Fruit fly (Drosophila melanogaster) whole organism, wandering third instar larva: ENCODE data around the gene sip1.
A peak's percentile ranks its signal among the peaks of the same experiment; 100 is the strongest.

ENCODE experiments used
- Abd-B ChIP-seq: fragments of >200 bp; optimal IDR thresholded peaks from 2 replicates; lab custom pipeline; 2017; ENCODE audit warnings: missing biosample characterization, missing genetic modification characterization
- CG9705 ChIP-seq: fragments of 200-800 bp; sonication (Bioruptor generic); optimal IDR thresholded peaks from 2 replicates; lab custom pipeline; 2018; ENCODE audit warnings: missing biosample characterization, mild to moderate bottlenecking, missing genetic modification characterization
- CrebA ChIP-seq: fragments of 200-800 bp; sonication (Bioruptor generic); optimal IDR thresholded peaks from 2 replicates; lab custom pipeline; 2016; ENCODE audit warnings: missing biosample characterization, mild to moderate bottlenecking, missing genetic modification characterization, borderline replicate concordance
- Dfd ChIP-seq: fragments of >200 bp; optimal IDR thresholded peaks from 2 replicates; lab custom pipeline; 2017; ENCODE audit warnings: missing biosample characterization, missing genetic modification characterization
- Dif ChIP-seq: fragments of 200-275, 200-300 bp; sonication (Bioruptor generic); optimal IDR thresholded peaks from 2 replicates; lab custom pipeline; 2018; ENCODE audit warnings: missing biosample characterization, missing genetic modification characterization; ENCODE audit not compliant: partially characterized antibody
- Hnf4 ChIP-seq: fragments of 200-800 bp; sonication (Bioruptor generic); optimal IDR thresholded peaks from 2 replicates; lab custom pipeline; 2016; ENCODE audit warnings: missing biosample characterization, mild to moderate bottlenecking, missing genetic modification characterization
- Hr83 ChIP-seq: fragments of 200-300 bp; sonication (Bioruptor generic); optimal IDR thresholded peaks from 2 replicates; lab custom pipeline; 2016; ENCODE audit warnings: missing biosample characterization, mild to moderate bottlenecking, missing genetic modification characterization, moderate library complexity; ENCODE audit not compliant: poor library complexity, severe bottlenecking
- Mio ChIP-seq: sonication (Bioruptor generic); optimal IDR thresholded peaks from 2 replicates; lab custom pipeline; 2016; ENCODE audit warnings: missing biosample characterization, missing genetic modification characterization
- Myc ChIP-seq: fragments of >200 bp; optimal IDR thresholded peaks from 2 replicates; lab custom pipeline; 2017
- N ChIP-seq: fragments of >200 bp; optimal IDR thresholded peaks from 2 replicates; lab custom pipeline; 2018; ENCODE audit warnings: missing biosample characterization, missing external identifiers, missing genetic modification characterization
- OdsH ChIP-seq: fragments of 200-800 bp; sonication (Bioruptor generic); optimal IDR thresholded peaks from 2 replicates; lab custom pipeline; 2016; ENCODE audit warnings: missing biosample characterization, mild to moderate bottlenecking, missing genetic modification characterization
- Rel ChIP-seq, 2 experiments: fragments of 200-800 bp; sonication (Bioruptor generic) in 1 of 2; optimal IDR thresholded peaks; 2 replicates in 1 of 2; 3 replicates in 1 of 2; lab custom pipeline; 2016 to 2019; ENCODE audit warnings: mild to moderate bottlenecking in 2 of 2, missing biosample characterization in 2 of 2, missing genetic modification characterization in 2 of 2, moderate library complexity in 1 of 2
- Sp1 ChIP-seq: fragments of 200-800 bp; sonication (Bioruptor generic); optimal IDR thresholded peaks from 3 replicates; lab custom pipeline; 2019; ENCODE audit warnings: missing biosample characterization, mild to moderate bottlenecking, missing genetic modification characterization, moderate library complexity
- Vsx2 ChIP-seq: fragments of 200-300, 225-300 bp; sonication (Bioruptor generic); optimal IDR thresholded peaks from 2 replicates; lab custom pipeline; 2018; ENCODE audit warnings: missing biosample characterization, missing genetic modification characterization; ENCODE audit not compliant: partially characterized antibody
- br ChIP-seq: fragments of 200-800 bp; sonication (Bioruptor generic); optimal IDR thresholded peaks from 2 replicates; lab custom pipeline; 2016; ENCODE audit warnings: missing biosample characterization, missing genetic modification characterization
- brk ChIP-seq: fragments of 200-800 bp; sonication (Bioruptor generic); optimal IDR thresholded peaks from 2 replicates; lab custom pipeline; 2016; ENCODE audit warnings: missing biosample characterization, mild to moderate bottlenecking, missing genetic modification characterization
- dl ChIP-seq, 2 experiments: fragments of 175-275, 200-275 bp in 1 of 2; fragments of 200-275 bp in 1 of 2; sonication (Bioruptor generic); optimal IDR thresholded peaks; lab custom pipeline; 2018; ENCODE audit warnings: mild to moderate bottlenecking in 2 of 2, missing biosample characterization in 2 of 2, missing genetic modification characterization in 2 of 2, moderate library complexity in 2 of 2; ENCODE audit not compliant: partially characterized antibody in 2 of 2, insufficient read depth in 1 of 2
- dmrt93B ChIP-seq: fragments of 200-800 bp; sonication (Bioruptor generic); optimal IDR thresholded peaks from 2 replicates; lab custom pipeline; 2018; ENCODE audit warnings: missing biosample characterization, mild to moderate bottlenecking, missing genetic modification characterization
- ey ChIP-seq: fragments of 200-800 bp; sonication (Bioruptor generic); optimal IDR thresholded peaks from 2 replicates; lab custom pipeline; 2016; ENCODE audit warnings: missing biosample characterization, missing genetic modification characterization
- foxo ChIP-seq, 2 experiments: fragments of 200-800 bp; sonication (Bioruptor generic); optimal IDR thresholded peaks; 2 replicates in 1 of 2; 3 replicates in 1 of 2; lab custom pipeline; 2016 to 2017; ENCODE audit warnings: missing biosample characterization in 2 of 2, missing genetic modification characterization in 2 of 2
- fru ChIP-seq: fragments of 200-800 bp; sonication (Bioruptor generic); optimal IDR thresholded peaks from 3 replicates; lab custom pipeline; 2016; ENCODE audit warnings: missing biosample characterization, mild to moderate bottlenecking, missing genetic modification characterization
- jim ChIP-seq: fragments of 175-275, 200-325 bp; sonication (Bioruptor generic); optimal IDR thresholded peaks from 2 replicates; lab custom pipeline; 2016; ENCODE audit warnings: missing biosample characterization, mild to moderate bottlenecking, missing genetic modification characterization
- lola ChIP-seq: fragments of >200 bp; optimal IDR thresholded peaks from 2 replicates; lab custom pipeline; 2017; ENCODE audit warnings: missing biosample characterization, missing genetic modification characterization
- pan ChIP-seq: fragments of >200 bp; optimal IDR thresholded peaks from 2 replicates; lab custom pipeline; 2017
- psq ChIP-seq: fragments of 200-800 bp; sonication (Bioruptor generic); optimal IDR thresholded peaks from 3 replicates; lab custom pipeline; 2017; ENCODE audit warnings: missing biosample characterization, mild to moderate bottlenecking, missing genetic modification characterization, moderate library complexity
- rgr ChIP-seq: fragments of 200-800 bp; sonication (Bioruptor generic); optimal IDR thresholded peaks from 3 replicates; lab custom pipeline; 2016; ENCODE audit warnings: missing biosample characterization, mild to moderate bottlenecking, missing genetic modification characterization
- sage ChIP-seq: fragments of 200-800 bp; sonication (Bioruptor generic); optimal IDR thresholded peaks from 2 replicates; lab custom pipeline; 2016; ENCODE audit warnings: missing biosample characterization, mild to moderate bottlenecking, missing genetic modification characterization
- tai ChIP-seq: sonication (Bioruptor generic); optimal IDR thresholded peaks from 2 replicates; lab custom pipeline; 2016; ENCODE audit warnings: missing biosample characterization, missing genetic modification characterization
- usp ChIP-seq: fragments of >200 bp; optimal IDR thresholded peaks from 2 replicates; lab custom pipeline; 2017; ENCODE audit warnings: missing biosample characterization, missing genetic modification characterization
- woc ChIP-seq: sonication (Bioruptor generic); optimal IDR thresholded peaks from 2 replicates; lab custom pipeline; 2016; ENCODE audit warnings: missing biosample characterization, mild to moderate bottlenecking, missing genetic modification characterization

The sip1 gene

dm6 chr2L:5720407-5721228 is at the start of gene sip1, which contains the start of gene CG11149:
Gene sip1 (plus strand): TSS chr2L:5721051.
Gene CG11149 (minus strand): TSS chr2L:5720899.
- no peak for TF ChIP-seq ey (GFP tag; lab: Kevin White, UChicago)
- peak; percentile 15 for TF ChIP-seq Myc (lab: Kevin White, UChicago)
- no peak for TF ChIP-seq brk (GFP tag; lab: Kevin White, UChicago)
- peak; percentile 18 for TF ChIP-seq br (GFP tag; lab: Kevin White, UChicago)
- no peak for TF ChIP-seq Rel (GFP tag; optimal IDR thresholded peaks at IDR 0.05; lab: Kevin White, UChicago)
- TF ChIP-seq Rel (tag; optimal IDR thresholded peaks at IDR 0.05; lab: Kevin White, UChicago), result peak; percentile 14

dm6 chr2L:5678282-5678681 is 42.6 kb upstream of the sip1 start, which contains the start of gene CG12511:
Gene CG12511 (plus strand): TSS chr2L:5678582.
- TF ChIP-seq foxo (GFP tag; optimal IDR thresholded peaks at IDR 0.05; lab: Kevin White, UChicago), result no peak
- no peak for TF ChIP-seq Sp1 (GFP tag; lab: Kevin White, UChicago)
- TF ChIP-seq tai (GFP tag; lab: Kevin White, UChicago), result no peak
- no peak for TF ChIP-seq Myc (lab: Kevin White, UChicago)
- TF ChIP-seq, all 38 proteins: peak for 0

- TF ChIP-seq jim (no peak), CG9705 (GFP tag; lab: Kevin White, UChicago) (no peak), CrebA (GFP tag; lab: Kevin White, UChicago) (no peak), lola (GFP tag; lab: Kevin White, UChicago) (no peak), Hnf4 (GFP tag; lab: Kevin White, UChicago) (no peak), dmrt93B (GFP tag; lab: Kevin White, UChicago) (no peak), OdsH (GFP tag; lab: Kevin White, UChicago) (no peak), br (GFP tag; lab: Kevin White, UChicago) (no peak), rgr (no peak), pan (lab: Kevin White, UChicago) (no peak), fru (GFP tag; lab: Kevin White, UChicago) (no peak), Hr83 (GFP tag; lab: Kevin White, UChicago) (no peak), Rel (GFP tag; optimal IDR thresholded peaks at IDR 0.05; lab: Kevin White, UChicago) (no peak), Rel (tag; optimal IDR thresholded peaks at IDR 0.05; lab: Kevin White, UChicago) (no peak), N (GFP tag; lab: Kevin White, UChicago) (no peak), Dfd (GFP tag; lab: Kevin White, UChicago) (no peak), psq (GFP tag; lab: Kevin White, UChicago) (no peak), Sp1 (GFP tag; lab: Kevin White, UChicago) (no peak), Mio (GFP tag; lab: Kevin White, UChicago) (no peak)
Measured at dm6 chr2L:5706074-5706473, 14.8 kb upstream of the sip1 start, which contains the start of gene CG7236. Gene CG7236 (plus strand): TSS chr2L:5706374.

dm6 chr2L:5716580-5716979 is 4.3 kb upstream of the sip1 start, which contains the start of the genes CG14007 and CG34011:
Gene CG14007 (minus strand): TSS chr2L:5716680.
Gene CG34011 (plus strand): TSS chr2L:5716701.
- no peak for TF ChIP-seq rgr
- TF ChIP-seq Sp1 (GFP tag; lab: Kevin White, UChicago), result no peak
- no peak for TF ChIP-seq Hnf4 (GFP tag; lab: Kevin White, UChicago)
- TF ChIP-seq CG9705 (GFP tag; lab: Kevin White, UChicago), result no peak
- TF ChIP-seq sage (GFP tag; lab: Kevin White, UChicago), result no peak
- no peak for TF ChIP-seq foxo (GFP tag; optimal IDR thresholded peaks at IDR 0.05; lab: Kevin White, UChicago)
- no peak for TF ChIP-seq Hr83 (GFP tag; lab: Kevin White, UChicago)
- TF ChIP-seq tai (GFP tag; lab: Kevin White, UChicago), result no peak
- TF ChIP-seq br (GFP tag; lab: Kevin White, UChicago), result no peak
- no peak for TF ChIP-seq woc (GFP tag; lab: Kevin White, UChicago)
- no peak for TF ChIP-seq usp (GFP tag; lab: Kevin White, UChicago)
- TF ChIP-seq Dfd (GFP tag; lab: Kevin White, UChicago), result no peak
- no peak for TF ChIP-seq Mio (GFP tag; lab: Kevin White, UChicago)
- no peak for TF ChIP-seq Abd-B
- TF ChIP-seq dl (GFP tag; optimal IDR thresholded peaks at IDR 0.05; lab: Kevin White, UChicago; ENCODE audit: insufficient read depth in 1 of 2, partially characterized antibody in 2 of 2), result no peak
- no peak for TF ChIP-seq Vsx2
- TF ChIP-seq Dif, result no peak
- no peak for TF ChIP-seq CrebA (GFP tag; lab: Kevin White, UChicago)
- TF ChIP-seq OdsH (GFP tag; lab: Kevin White, UChicago), result no peak
- TF ChIP-seq fru (GFP tag; lab: Kevin White, UChicago), result no peak
- TF ChIP-seq, all 38 proteins: peak for 0
